Worm (Caenorhabditis elegans) whole organism, L2 larva: ENCODE results near the gene fbxc-20.
A peak's percentile ranks its signal among the peaks of the same experiment; 100 is the strongest.

Experiments
- C34F6.9 ChIP-seq: fragments of 150-350 bp; optimal IDR thresholded peaks from 2 replicates; lab custom pipeline; 2014; ENCODE audit warnings: missing biosample characterization, missing genetic modification characterization
- F13H6.1 ChIP-seq: sonication (generic microtip); optimal IDR thresholded peaks from 2 replicates; lab custom pipeline; 2016; ENCODE audit warnings: missing genetic modification characterization, missing compliant biosample characterization
- R02D3.7 ChIP-seq: fragments of 150-350 bp; optimal IDR thresholded peaks from 2 replicates; lab custom pipeline; 2014; ENCODE audit warnings: missing biosample characterization, missing genetic modification characterization
- Y55F3AM.14 ChIP-seq: fragments of 200-800 bp; sonication (Bioruptor generic); optimal IDR thresholded peaks from 2 replicates; lab custom pipeline; 2018; ENCODE audit warnings: mild to moderate bottlenecking, missing genetic modification characterization, missing compliant biosample characterization
- alr-1 ChIP-seq: fragments of 150-350 bp; optimal IDR thresholded peaks from 2 replicates; lab custom pipeline; 2014; ENCODE audit warnings: missing biosample characterization, missing genetic modification characterization
- aly-2 ChIP-seq: fragments of 150-350 bp; optimal IDR thresholded peaks from 2 replicates; lab custom pipeline; 2014; ENCODE audit warnings: missing biosample characterization, missing genetic modification characterization
- ama-1 ChIP-seq: fragments of 150-350 bp; optimal IDR thresholded peaks from 2 replicates; lab custom pipeline; 2018; ENCODE audit warnings: inconsistent platforms
- blmp-1 ChIP-seq: sonication (generic microtip); optimal IDR thresholded peaks from 2 replicates; lab custom pipeline; 2017; ENCODE audit warnings: missing genetic modification characterization, mild to moderate bottlenecking, missing compliant biosample characterization, antibody characterized with exemption, moderate library complexity; ENCODE audit not compliant: insufficient read depth
- ceh-16 ChIP-seq: fragments of 150-350 bp; optimal IDR thresholded peaks from 2 replicates; lab custom pipeline; 2014; ENCODE audit warnings: missing biosample characterization, missing genetic modification characterization
- ceh-82 ChIP-seq: fragments of 150-350 bp; optimal IDR thresholded peaks from 2 replicates; lab custom pipeline; 2014; ENCODE audit warnings: missing biosample characterization, missing genetic modification characterization
- crh-2 ChIP-seq: sonication (generic microtip); optimal IDR thresholded peaks from 2 replicates; lab custom pipeline; 2017; ENCODE audit warnings: missing biosample characterization, missing genetic modification characterization
- dmd-4 ChIP-seq: sonication (generic microtip); optimal IDR thresholded peaks from 2 replicates; lab custom pipeline; 2017; ENCODE audit warnings: missing biosample characterization, missing genetic modification characterization
- egl-27 ChIP-seq: sonication (generic microtip); optimal IDR thresholded peaks from 3 replicates; lab custom pipeline; 2017; ENCODE audit warnings: missing biosample characterization, missing genetic modification reagents, missing genetic modification characterization
- fos-1 ChIP-seq: fragments of 150-350 bp; optimal IDR thresholded peaks from 2 replicates; lab custom pipeline; 2014; ENCODE audit warnings: missing biosample characterization, missing genetic modification characterization
- gmeb-1 ChIP-seq: fragments of 150-350 bp; optimal IDR thresholded peaks from 2 replicates; lab custom pipeline; 2014; ENCODE audit warnings: missing biosample characterization, missing genetic modification characterization
- lin-11 ChIP-seq: fragments of 150-350 bp; sonication (generic microtip); optimal IDR thresholded peaks from 2 replicates; lab custom pipeline; 2014; ENCODE audit warnings: missing biosample characterization, missing genetic modification characterization, inconsistent platforms, mixed read lengths
- lin-13 ChIP-seq: fragments of 150-350 bp; optimal IDR thresholded peaks from 2 replicates; lab custom pipeline; 2014; ENCODE audit warnings: missing biosample characterization, missing genetic modification reagents, missing genetic modification characterization
- lin-39 ChIP-seq: fragments of 150-350 bp; optimal IDR thresholded peaks from 2 replicates; lab custom pipeline; 2014; ENCODE audit warnings: missing biosample characterization, missing genetic modification reagents, missing genetic modification characterization
- lsy-2 ChIP-seq, 2 experiments: fragments of 150-350 bp in 1 of 2; sonication (generic microtip) in 1 of 2; optimal IDR thresholded peaks; 2 replicates each; lab custom pipeline; 2014 to 2017; ENCODE audit warnings: missing biosample characterization in 2 of 2, missing genetic modification characterization in 2 of 2
- mab-5 ChIP-seq: fragments of 150-350 bp; optimal IDR thresholded peaks from 2 replicates; lab custom pipeline; 2014; ENCODE audit warnings: missing biosample characterization, missing genetic modification characterization
- mbf-1 ChIP-seq: sonication (generic microtip); optimal IDR thresholded peaks from 2 replicates; lab custom pipeline; 2017; ENCODE audit warnings: missing biosample characterization, missing genetic modification characterization
- mdl-1 ChIP-seq, 2 experiments: fragments of 150-350 bp in 1 of 2; sonication (generic microtip) in 1 of 2; optimal IDR thresholded peaks; 2 replicates each; lab custom pipeline; 2017; ENCODE audit warnings: missing biosample characterization in 2 of 2, missing genetic modification characterization in 2 of 2
- nhr-10 ChIP-seq: sonication (generic microtip); optimal IDR thresholded peaks from 2 replicates; lab custom pipeline; 2017; ENCODE audit warnings: missing biosample characterization, missing genetic modification characterization
- nhr-11 ChIP-seq: fragments of 150-350 bp; optimal IDR thresholded peaks from 2 replicates; lab custom pipeline; 2014; ENCODE audit warnings: missing biosample characterization, missing genetic modification characterization
- nhr-12 ChIP-seq: fragments of 150-350 bp; optimal IDR thresholded peaks from 2 replicates; lab custom pipeline; 2014; ENCODE audit warnings: missing biosample characterization, missing genetic modification characterization
- nhr-129 ChIP-seq: fragments of 150-350 bp; optimal IDR thresholded peaks from 2 replicates; lab custom pipeline; 2014; ENCODE audit warnings: missing biosample characterization, missing genetic modification characterization
- nhr-23 ChIP-seq: fragments of 150-350 bp; optimal IDR thresholded peaks from 2 replicates; lab custom pipeline; 2014; ENCODE audit warnings: missing biosample characterization, missing genetic modification reagents, missing genetic modification characterization
- nhr-237 ChIP-seq: fragments of 150-350 bp; optimal IDR thresholded peaks from 2 replicates; lab custom pipeline; 2014; ENCODE audit warnings: missing biosample characterization, missing genetic modification characterization
- nhr-25 ChIP-seq: fragments of 150-350 bp; sonication (generic microtip); optimal IDR thresholded peaks from 3 replicates; lab custom pipeline; 2014; ENCODE audit warnings: missing biosample characterization, missing genetic modification characterization
- nhr-6 ChIP-seq: fragments of 150-350 bp; optimal IDR thresholded peaks from 2 replicates; lab custom pipeline; 2014; ENCODE audit warnings: missing biosample characterization, missing genetic modification characterization
- nhr-77 ChIP-seq: fragments of 150-350 bp; optimal IDR thresholded peaks from 2 replicates; lab custom pipeline; 2014; ENCODE audit warnings: missing biosample characterization, missing genetic modification characterization
- sem-4 ChIP-seq: fragments of 150-350 bp; optimal IDR thresholded peaks from 2 replicates; lab custom pipeline; 2014; ENCODE audit warnings: missing biosample characterization, missing genetic modification reagents, missing genetic modification characterization
- skn-1 ChIP-seq: sonication (generic microtip); optimal IDR thresholded peaks from 2 replicates; lab custom pipeline; 2017; ENCODE audit warnings: missing biosample characterization, missing genetic modification characterization
- sma-3 ChIP-seq: sonication (generic microtip); optimal IDR thresholded peaks from 2 replicates; lab custom pipeline; 2016; ENCODE audit warnings: missing genetic modification reagents, missing genetic modification characterization, missing compliant biosample characterization
- snpc-4 ChIP-seq: fragments of 150-350 bp; optimal IDR thresholded peaks from 2 replicates; lab custom pipeline; 2014; ENCODE audit warnings: missing biosample characterization, missing genetic modification characterization
- unc-39 ChIP-seq: fragments of 150-350 bp; optimal IDR thresholded peaks from 2 replicates; lab custom pipeline; 2014; ENCODE audit warnings: missing biosample characterization, missing genetic modification characterization
- unc-55 ChIP-seq: fragments of 150-350 bp; sonication (generic microtip); optimal IDR thresholded peaks from 3 replicates; lab custom pipeline; 2014; ENCODE audit warnings: missing biosample characterization, missing genetic modification reagents, missing genetic modification characterization
- unc-62 ChIP-seq: fragments of 150-350 bp; optimal IDR thresholded peaks from 2 replicates; lab custom pipeline; 2014; ENCODE audit warnings: missing biosample characterization, missing genetic modification reagents, missing genetic modification characterization
- zag-1 ChIP-seq: fragments of 150-350 bp; optimal IDR thresholded peaks from 2 replicates; lab custom pipeline; 2014; ENCODE audit warnings: missing biosample characterization, missing genetic modification characterization
- ztf-11 ChIP-seq: sonication (generic microtip); optimal IDR thresholded peaks from 2 replicates; lab custom pipeline; 2017; ENCODE audit warnings: missing biosample characterization, missing genetic modification characterization
- ztf-4 ChIP-seq: fragments of 150-350 bp; optimal IDR thresholded peaks from 2 replicates; lab custom pipeline; 2014; ENCODE audit warnings: missing biosample characterization, missing genetic modification characterization

The fbxc-20 gene

ce11 chrII:2418836-2419235, at the start of gene fbxc-20:
Gene fbxc-20 (plus strand): TSS chrII:2419136.
- TF ChIP-seq nhr-237 (tag; lab: Kevin White, UChicago) = no peak
- no peak for TF ChIP-seq alr-1
- no peak for TF ChIP-seq F13H6.1
- TF ChIP-seq ama-1 = no peak
- TF ChIP-seq nhr-129 (tag; lab: Kevin White, UChicago) = no peak
- TF ChIP-seq skn-1 (tag; lab: Kevin White, UChicago) = no peak
- no peak for TF ChIP-seq nhr-6 (tag; lab: Kevin White, UChicago)
- no peak for TF ChIP-seq zag-1 (tag; lab: Kevin White, UChicago)
- no peak for TF ChIP-seq unc-55 (GFP tag; lab: Kevin White, UChicago)
- no peak for TF ChIP-seq Y55F3AM.14 (GFP tag; lab: Kevin White, UChicago)
- no peak for TF ChIP-seq blmp-1 (tag; lab: Kevin White, UChicago)
- TF ChIP-seq nhr-77 (tag; lab: Kevin White, UChicago) = no peak
- TF ChIP-seq lin-39 (tag; lab: Kevin White, UChicago) = no peak
- no peak for TF ChIP-seq ceh-16 (tag; lab: Kevin White, UChicago)

- no peak for TF ChIP-seq C34F6.9 (tag; lab: Kevin White, UChicago)
These were observed 46.8 kb upstream of the fbxc-20 start, which contains the start of gene F16G10.3 for ce11 chrII:2372090-2372489. Gene F16G10.3 (plus strand): TSS chrII:2372390.

- TF ChIP-seq fos-1 (tag; lab: Kevin White, UChicago) = no peak
- TF ChIP-seq unc-39 (tag; lab: Kevin White, UChicago) = no peak
- TF ChIP-seq ceh-82 (tag; lab: Kevin White, UChicago) = no peak
- no peak for TF ChIP-seq dmd-4 (tag; lab: Kevin White, UChicago)
- no peak for TF ChIP-seq nhr-25
- no peak for TF ChIP-seq unc-62 (GFP tag; lab: Kevin White, UChicago)
- TF ChIP-seq nhr-6 (tag; lab: Kevin White, UChicago) = no peak
- no peak for TF ChIP-seq nhr-77 (tag; lab: Kevin White, UChicago)
- no peak for TF ChIP-seq F13H6.1
- no peak for TF ChIP-seq lsy-2 (tag; optimal IDR thresholded peaks at IDR 0.05; lab: Kevin White, UChicago)
- TF ChIP-seq ztf-11 (tag; lab: Kevin White, UChicago) = no peak
- TF ChIP-seq ama-1 = no peak
- TF ChIP-seq alr-1 = no peak
- TF ChIP-seq sma-3 = no peak
- no peak for TF ChIP-seq gmeb-1 (tag; lab: Kevin White, UChicago)
- no peak for TF ChIP-seq ztf-4 (tag; lab: Kevin White, UChicago)
- TF ChIP-seq aly-2 (tag; lab: Kevin White, UChicago) = no peak
- TF ChIP-seq mab-5 = no peak
- TF ChIP-seq lin-39 (tag; lab: Kevin White, UChicago) = no peak
These were observed 44.0 kb upstream of the fbxc-20 start, which contains the start of gene F16G10.2 for ce11 chrII:2374973-2375372. Gene F16G10.2 (plus strand): TSS chrII:2375273.

- TF ChIP-seq nhr-23 (tag; lab: Kevin White, UChicago) = no peak
- no peak for TF ChIP-seq C34F6.9 (tag; lab: Kevin White, UChicago)
- no peak for TF ChIP-seq nhr-10
- TF ChIP-seq mbf-1 (tag; lab: Kevin White, UChicago) = no peak
- TF ChIP-seq ztf-11 (tag; lab: Kevin White, UChicago) = no peak
- TF ChIP-seq zag-1 (tag; lab: Kevin White, UChicago) = no peak
These were observed 41.2 kb upstream of the fbxc-20 start, which contains the start of gene F16G10.6 for ce11 chrII:2377751-2378150. Gene F16G10.6 (minus strand): TSS chrII:2377851.

ce11 chrII:2378465-2379009, 40.4 kb upstream of the fbxc-20 start:
- TF ChIP-seq mbf-1 (tag; lab: Kevin White, UChicago) = no peak
- no peak for TF ChIP-seq nhr-10
- TF ChIP-seq lin-13 (GFP tag; lab: Kevin White, UChicago) = no peak
- TF ChIP-seq egl-27 (tag; lab: Kevin White, UChicago) = peak; percentile 97
- TF ChIP-seq mdl-1 (tag; optimal IDR thresholded peaks at IDR 0.05; lab: Kevin White, UChicago) = peak in 1 of 2 experiments; percentile 20
- TF ChIP-seq C34F6.9 (tag; lab: Kevin White, UChicago) = no peak
- TF ChIP-seq nhr-11 (tag; lab: Kevin White, UChicago) = no peak
- TF ChIP-seq lin-39 (tag; lab: Kevin White, UChicago) = no peak
- peak; percentile 88 for TF ChIP-seq crh-2 (tag; lab: Kevin White, UChicago)
- TF ChIP-seq gmeb-1 (tag; lab: Kevin White, UChicago) = peak; percentile 54
- TF ChIP-seq aly-2 (tag; lab: Kevin White, UChicago) = no peak
- TF ChIP-seq lin-11 = no peak
- TF ChIP-seq R02D3.7 (tag; lab: Kevin White, UChicago) = no peak
- no peak for TF ChIP-seq nhr-23 (tag; lab: Kevin White, UChicago)
- TF ChIP-seq fos-1 (tag; lab: Kevin White, UChicago) = peak; percentile 94
- no peak for TF ChIP-seq snpc-4 (tag; lab: Kevin White, UChicago)
- TF ChIP-seq sem-4 (tag; lab: Kevin White, UChicago) = no peak
- peak; percentile 18 for TF ChIP-seq skn-1 (tag; lab: Kevin White, UChicago)
- TF ChIP-seq mab-5 = no peak
- TF ChIP-seq ama-1 = no peak
- no peak for TF ChIP-seq nhr-77 (tag; lab: Kevin White, UChicago)
- TF ChIP-seq nhr-25 = no peak
- no peak for TF ChIP-seq nhr-237 (tag; lab: Kevin White, UChicago)
- TF ChIP-seq nhr-12 (tag; lab: Kevin White, UChicago) = no peak
- peak; percentile 31 for TF ChIP-seq Y55F3AM.14 (GFP tag; lab: Kevin White, UChicago)
- peak; percentile 31 to 81 for TF ChIP-seq lsy-2 (tag; optimal IDR thresholded peaks at IDR 0.05; lab: Kevin White, UChicago)
- TF ChIP-seq nhr-6 (tag; lab: Kevin White, UChicago) = no peak
- no peak for TF ChIP-seq ceh-16 (tag; lab: Kevin White, UChicago)
- no peak for TF ChIP-seq unc-39 (tag; lab: Kevin White, UChicago)
